Fruit fly (Drosophila melanogaster) whole organism: ENCODE results near the gene mRpL10.
A peak's percentile ranks its signal among the peaks of the same experiment; 100 is the strongest.

Source experiments
- CG8478 ChIP-seq: fragments of >200 bp; optimal IDR thresholded peaks from 2 replicates; lab custom pipeline; 2018; ENCODE audit warnings: inconsistent platforms
- Dll ChIP-seq: fragments of >200 bp; optimal IDR thresholded peaks from 2 replicates; lab custom pipeline; 2017
- EcR ChIP-seq, 2 experiments: fragments of >200 bp; optimal IDR thresholded peaks; 2 replicates each; lab custom pipeline; 2017; ENCODE audit warnings: missing biosample characterization in 2 of 2, missing genetic modification characterization in 2 of 2, missing genetic modification reagents in 2 of 2
- pan ChIP-seq: fragments of >200 bp; optimal IDR thresholded peaks from 2 replicates; lab custom pipeline; 2017
- psq ChIP-seq: fragments of >200 bp; optimal IDR thresholded peaks from 2 replicates; lab custom pipeline; 2017
- usp ChIP-seq: fragments of >200 bp; optimal IDR thresholded peaks from 2 replicates; lab custom pipeline; 2017; ENCODE audit warnings: missing biosample characterization, missing genetic modification characterization, mixed read lengths

mRpL10 gene

dm6 chr2L:219441-220033, 16.0 kb downstream of the mRpL10 start:
- no peak for TF ChIP-seq Dll
- no peak for TF ChIP-seq EcR (GFP tag; optimal IDR thresholded peaks at IDR 0.05; lab: Kevin White, UChicago)
- no peak for TF ChIP-seq psq (lab: Kevin White, UChicago)
- no peak for TF ChIP-seq CG8478 (lab: Kevin White, UChicago)
- TF ChIP-seq usp (GFP tag; lab: Kevin White, UChicago): no peak
- TF ChIP-seq pan (lab: Kevin White, UChicago): no peak

dm6 chr2L:220509-220908, 16.9 kb downstream of the mRpL10 start:
- TF ChIP-seq EcR (GFP tag; optimal IDR thresholded peaks at IDR 0.05; lab: Kevin White, UChicago): no peak
- no peak for TF ChIP-seq usp (GFP tag; lab: Kevin White, UChicago)
- TF ChIP-seq psq (lab: Kevin White, UChicago): no peak
- TF ChIP-seq Dll: no peak
- no peak for TF ChIP-seq pan (lab: Kevin White, UChicago)
- TF ChIP-seq CG8478 (lab: Kevin White, UChicago): no peak

- TF ChIP-seq CG8478 (lab: Kevin White, UChicago): no peak
Measured at dm6 chr2L:221152-221551, 17.6 kb downstream of the mRpL10 start.

dm6 chr2L:221939-222489, 18.4 kb downstream of the mRpL10 start:
- TF ChIP-seq usp (GFP tag; lab: Kevin White, UChicago) (no peak), Dll (peak; percentile 88), EcR (GFP tag; optimal IDR thresholded peaks at IDR 0.05; lab: Kevin White, UChicago) (peak in 1 of 2 experiments; percentile 76)

- TF ChIP-seq usp (GFP tag; lab: Kevin White, UChicago) (no peak), CG8478 (lab: Kevin White, UChicago) (no peak), pan (lab: Kevin White, UChicago) (no peak), psq (lab: Kevin White, UChicago) (no peak), EcR (GFP tag; optimal IDR thresholded peaks at IDR 0.05; lab: Kevin White, UChicago) (no peak), Dll (no peak)
Measured at dm6 chr2L:222867-223266, 19.3 kb downstream of the mRpL10 start.

dm6 chr2L:223351-223750, 19.8 kb downstream of the mRpL10 start:
- TF ChIP-seq pan (lab: Kevin White, UChicago) (no peak), Dll (no peak), EcR (GFP tag; optimal IDR thresholded peaks at IDR 0.05; lab: Kevin White, UChicago) (no peak), CG8478 (lab: Kevin White, UChicago) (no peak), usp (GFP tag; lab: Kevin White, UChicago) (no peak), psq (lab: Kevin White, UChicago) (no peak)

- TF ChIP-seq psq (lab: Kevin White, UChicago) (no peak), Dll (no peak), pan (lab: Kevin White, UChicago) (no peak), CG8478 (lab: Kevin White, UChicago) (no peak), EcR (GFP tag; optimal IDR thresholded peaks at IDR 0.05; lab: Kevin White, UChicago) (no peak), usp (GFP tag; lab: Kevin White, UChicago) (no peak)
Measured at dm6 chr2L:223867-224598, 20.5 kb downstream of the mRpL10 start.

dm6 chr2L:224599-225385, 21.2 kb downstream of the mRpL10 start:
- TF ChIP-seq usp (GFP tag; lab: Kevin White, UChicago) (no peak), CG8478 (lab: Kevin White, UChicago) (no peak), pan (lab: Kevin White, UChicago) (no peak), psq (lab: Kevin White, UChicago) (no peak), EcR (GFP tag; optimal IDR thresholded peaks at IDR 0.05; lab: Kevin White, UChicago) (no peak), Dll (no peak)

dm6 chr2L:225386-225682, 21.8 kb downstream of the mRpL10 start:
- TF ChIP-seq pan (lab: Kevin White, UChicago) (no peak), psq (lab: Kevin White, UChicago) (no peak), usp (GFP tag; lab: Kevin White, UChicago) (no peak), CG8478 (lab: Kevin White, UChicago) (no peak), EcR (GFP tag; optimal IDR thresholded peaks at IDR 0.05; lab: Kevin White, UChicago) (no peak), Dll (no peak)

dm6 chr2L:228246-228645, 24.7 kb downstream of the mRpL10 start:
- TF ChIP-seq pan (lab: Kevin White, UChicago) (no peak), Dll (no peak)

dm6 chr2L:232187-232586, 28.6 kb downstream of the mRpL10 start, which contains the start of gene CG13693:
TSS of gene CG13693 (plus strand) at chr2L:232487.
- TF ChIP-seq usp (GFP tag; lab: Kevin White, UChicago): no peak
- no peak for TF ChIP-seq CG8478 (lab: Kevin White, UChicago)
